Worm (Caenorhabditis elegans) whole organism, young adult: ENCODE results near the gene cdka-1.

Experiments
- B0261.1 ChIP-seq: sonication (generic microtip); optimal IDR thresholded peaks from 2 replicates; lab custom pipeline; 2016; ENCODE audit warnings: mild to moderate bottlenecking, missing genetic modification characterization, moderate library complexity, missing compliant biosample characterization
- C17E4.6 ChIP-seq: fragments of 200-800 bp; sonication (Bioruptor generic); IDR thresholded peaks from 2 replicates; pipeline ENCODE4 v1.3.6; 2022; ENCODE audit warnings: missing genetic modification reagents, missing genetic modification characterization, missing compliant biosample characterization
- D2030.7 ChIP-seq: fragments of 200-800 bp; sonication (Bioruptor generic); IDR thresholded peaks from 2 replicates; pipeline ENCODE4 v1.3.6; 2022; ENCODE audit warnings: missing genetic modification reagents, missing genetic modification characterization, missing compliant biosample characterization
- F10E7.11 ChIP-seq: sonication (generic microtip); optimal IDR thresholded peaks from 2 replicates; lab custom pipeline; 2017; ENCODE audit warnings: mild to moderate bottlenecking, missing genetic modification characterization, moderate library complexity, missing compliant biosample characterization
- F22D6.2 ChIP-seq: sonication (generic microtip); optimal IDR thresholded peaks from 2 replicates; lab custom pipeline; 2016; ENCODE audit warnings: mild to moderate bottlenecking, missing genetic modification characterization, missing compliant biosample characterization
- F55B11.4 ChIP-seq: sonication (generic microtip); optimal IDR thresholded peaks from 2 replicates; lab custom pipeline; 2016; ENCODE audit warnings: missing compliant biosample characterization, missing genetic modification characterization, borderline replicate concordance; ENCODE audit not compliant: insufficient read depth
- K12H6.12 ChIP-seq: fragments of 200-800 bp; sonication (Bioruptor generic); optimal IDR thresholded peaks from 2 replicates; lab custom pipeline; 2018; ENCODE audit warnings: mild to moderate bottlenecking, missing genetic modification characterization, missing compliant biosample characterization
- aptf-2 ChIP-seq: fragments of 200-800 bp; sonication (Bioruptor generic); conservative IDR thresholded peaks from 2 replicates; pipeline ENCODE4 v1.3.6; 2022; ENCODE audit warnings: missing genetic modification reagents, missing genetic modification characterization, missing compliant biosample characterization
- athp-1 ChIP-seq: sonication (generic microtip); optimal IDR thresholded peaks from 2 replicates; lab custom pipeline; 2017; ENCODE audit warnings: mild to moderate bottlenecking, missing genetic modification characterization, missing compliant biosample characterization
- bed-1 ChIP-seq: fragments of 200-800 bp; sonication (Bioruptor generic); IDR thresholded peaks from 2 replicates; pipeline ENCODE4 v1.3.6; 2022; ENCODE audit warnings: missing genetic modification reagents, missing genetic modification characterization, missing compliant biosample characterization
- cebp-1 ChIP-seq, 2 experiments: fragments of 200-800 bp in 1 of 2; sonication (Bioruptor generic) in 1 of 2; sonication (generic microtip) in 1 of 2; IDR thresholded peaks in 1 of 2; optimal IDR thresholded peaks in 1 of 2; 2 replicates each; pipeline versions ENCODE4 v1.3.6 to Lab custom; 2017 to 2022; ENCODE audit warnings: missing compliant biosample characterization in 2 of 2, missing genetic modification characterization in 2 of 2, mild to moderate bottlenecking in 1 of 2, missing genetic modification reagents in 1 of 2, moderate library complexity in 1 of 2
- ceh-27 ChIP-seq: fragments of 200-800 bp; sonication (Bioruptor generic); optimal IDR thresholded peaks from 2 replicates; lab custom pipeline; 2018; ENCODE audit warnings: mild to moderate bottlenecking, missing genetic modification characterization, moderate library complexity, missing compliant biosample characterization
- ceh-58 ChIP-seq: fragments of 200-800 bp; sonication (Bioruptor generic); IDR thresholded peaks from 2 replicates; pipeline ENCODE4 v1.3.6; 2022; ENCODE audit warnings: missing genetic modification characterization, missing compliant biosample characterization
- ceh-91 ChIP-seq: fragments of 200-800 bp; sonication (Bioruptor generic); IDR thresholded peaks from 2 replicates; pipeline ENCODE4 v1.3.6; 2022; ENCODE audit warnings: missing genetic modification reagents, missing genetic modification characterization, missing compliant biosample characterization
- die-1 ChIP-seq: sonication (generic microtip); optimal IDR thresholded peaks from 2 replicates; lab custom pipeline; 2016; ENCODE audit warnings: missing genotype, mild to moderate bottlenecking, missing genetic modification characterization, missing compliant biosample characterization
- dpff-1 ChIP-seq: sonication (generic microtip); optimal IDR thresholded peaks from 2 replicates; lab custom pipeline; 2017; ENCODE audit warnings: mild to moderate bottlenecking, missing genetic modification characterization, missing compliant biosample characterization
- dpl-1 ChIP-seq: fragments of 150-350 bp; optimal IDR thresholded peaks from 2 replicates; lab custom pipeline; 2014; ENCODE audit warnings: missing biosample characterization, missing genetic modification reagents, missing genetic modification characterization
- egl-44 ChIP-seq: fragments of 200-800 bp; sonication (Bioruptor generic); IDR thresholded peaks from 2 replicates; pipeline ENCODE4 v1.3.6; 2022; ENCODE audit warnings: missing genetic modification reagents, missing genetic modification characterization, missing compliant biosample characterization
- egrh-3 ChIP-seq: fragments of 200-800 bp; sonication (Bioruptor generic); IDR thresholded peaks from 2 replicates; pipeline ENCODE4 v1.3.6; 2022; ENCODE audit warnings: missing genetic modification reagents, missing genetic modification characterization, missing compliant biosample characterization
- ekl-4 ChIP-seq: fragments of 200-800 bp; sonication (Bioruptor generic); IDR thresholded peaks from 2 replicates; pipeline ENCODE4 v1.3.6; 2022; ENCODE audit warnings: missing genetic modification reagents, missing genetic modification characterization, missing compliant biosample characterization
- hlh-12 ChIP-seq: sonication (generic microtip); optimal IDR thresholded peaks from 2 replicates; lab custom pipeline; 2016; ENCODE audit warnings: missing genetic modification characterization, missing compliant biosample characterization
- hlh-26 ChIP-seq: fragments of 200-800 bp; sonication (Bioruptor generic); conservative IDR thresholded peaks from 2 replicates; pipeline ENCODE4 v1.3.6; 2022; ENCODE audit warnings: missing genetic modification reagents, missing genetic modification characterization, missing compliant biosample characterization
- lag-1 ChIP-seq: fragments of 200-800 bp; sonication (Bioruptor generic); IDR thresholded peaks from 2 replicates; pipeline ENCODE4 v1.3.6; 2022; ENCODE audit warnings: missing genetic modification reagents, missing genetic modification characterization, missing compliant biosample characterization
- let-526 ChIP-seq: fragments of 200-800 bp; sonication (Bioruptor generic); IDR thresholded peaks from 2 replicates; pipeline ENCODE4 v1.3.6; 2022; ENCODE audit warnings: missing genetic modification reagents, missing genetic modification characterization, missing compliant biosample characterization
- let-607 ChIP-seq, 2 experiments: fragments of 200-800 bp in 1 of 2; sonication (Bioruptor generic) in 1 of 2; sonication (generic microtip) in 1 of 2; optimal IDR thresholded peaks; 2 replicates each; lab custom pipeline; 2016 to 2018; ENCODE audit warnings: mild to moderate bottlenecking in 2 of 2, missing compliant biosample characterization in 2 of 2, missing genetic modification characterization in 2 of 2, moderate library complexity in 2 of 2, missing genotype in 1 of 2
- lin-26 ChIP-seq: fragments of 200-800 bp; sonication (Bioruptor generic); IDR thresholded peaks from 2 replicates; pipeline ENCODE4 v1.3.6; 2022; ENCODE audit warnings: missing genetic modification reagents, missing genetic modification characterization, missing compliant biosample characterization
- lin-35 ChIP-seq, 3 experiments: fragments of 150-350 bp in 2 of 3; sonication (generic microtip) in 1 of 3; optimal IDR thresholded peaks; 2 replicates each; lab custom pipeline; 2014 to 2018; ENCODE audit warnings: missing biosample characterization in 3 of 3, missing genetic modification characterization in 3 of 3, missing genetic modification reagents in 3 of 3
- lin-40 ChIP-seq: sonication (generic microtip); optimal IDR thresholded peaks from 2 replicates; lab custom pipeline; 2016; ENCODE audit warnings: missing genetic modification characterization, mild to moderate bottlenecking, missing compliant biosample characterization, missing genotype, missing genetic modification reagents
- lsl-1 ChIP-seq: fragments of 200-800 bp; sonication (Bioruptor generic); optimal IDR thresholded peaks from 2 replicates; lab custom pipeline; 2018; ENCODE audit warnings: mild to moderate bottlenecking, missing genetic modification characterization, moderate library complexity, missing compliant biosample characterization
- madf-10 ChIP-seq: sonication (generic microtip); optimal IDR thresholded peaks from 2 replicates; lab custom pipeline; 2016; ENCODE audit warnings: mild to moderate bottlenecking, missing genetic modification characterization, missing compliant biosample characterization
- mcd-1 ChIP-seq: fragments of 200-800 bp; sonication (Bioruptor generic); IDR thresholded peaks from 2 replicates; pipeline ENCODE4 v1.3.6; 2022; ENCODE audit warnings: missing genetic modification reagents, missing genetic modification characterization, missing compliant biosample characterization
- pbrm-1 ChIP-seq: fragments of 200-800 bp; sonication (Bioruptor generic); IDR thresholded peaks from 2 replicates; pipeline ENCODE4 v1.3.6; 2022; ENCODE audit warnings: missing genetic modification reagents, missing genetic modification characterization, missing compliant biosample characterization
- snpc-4 ChIP-seq, 5 experiments: fragments of 150-350 bp in 1 of 5; sonication (generic microtip) in 4 of 5; optimal IDR thresholded peaks; 2 replicates each; lab custom pipeline; 2014 to 2018; ENCODE audit warnings: missing genetic modification characterization in 5 of 5, missing biosample characterization in 3 of 5, antibody characterized with exemption in 2 of 5, mild to moderate bottlenecking in 2 of 5, missing compliant biosample characterization in 2 of 5, missing genotype in 2 of 5, moderate library complexity in 2 of 5, missing genetic modification reagents in 1 of 5
- tbp1 ChIP-seq: fragments of 200-800 bp; sonication (Bioruptor generic); optimal IDR thresholded peaks from 2 replicates; lab custom pipeline; 2018; ENCODE audit warnings: mild to moderate bottlenecking, missing genetic modification characterization, missing compliant biosample characterization
- tbx-9 ChIP-seq: sonication (generic microtip); optimal IDR thresholded peaks from 2 replicates; lab custom pipeline; 2016; ENCODE audit warnings: borderline replicate concordance, missing genetic modification characterization, inconsistent platforms, missing compliant biosample characterization
- unc-62 ChIP-seq: fragments of 150-350 bp; optimal IDR thresholded peaks from 2 replicates; lab custom pipeline; 2014; ENCODE audit warnings: missing biosample characterization, missing genetic modification reagents, missing genetic modification characterization
- ztf-25 ChIP-seq: fragments of 200-800 bp; sonication (Bioruptor generic); IDR thresholded peaks from 2 replicates; pipeline ENCODE4 v1.3.6; 2022; ENCODE audit warnings: missing genetic modification reagents, missing genetic modification characterization, missing compliant biosample characterization
- ztf-28 ChIP-seq: fragments of 200-800 bp; sonication (Bioruptor generic); IDR thresholded peaks from 2 replicates; pipeline ENCODE4 v1.3.6; 2022; ENCODE audit warnings: missing genetic modification reagents, missing genetic modification characterization, missing compliant biosample characterization

cdka-1 gene

ce11 chrIII:4653912-4654311 lies 4.7 kb upstream of the cdka-1 start (continued):
- TF ChIP-seq snpc-4 (GFP tag; optimal IDR thresholded peaks at IDR 0.05; lab: Kevin White, UChicago) (no peak), snpc-4 (tag; optimal IDR thresholded peaks at IDR 0.05; lab: Kevin White, UChicago) (no peak)
- TF ChIP-seq, all 124 proteins: peak for 17

ce11 chrIII:4655402-4655801 lies 3.2 kb upstream of the cdka-1 start, which contains the start of gene T23F11.2:
TSS of gene T23F11.2 (minus strand) at chrIII:4655502.
- TF ChIP-seq let-607 (tag; optimal IDR thresholded peaks at IDR 0.05; lab: Kevin White, UChicago) (no peak), unc-62 (GFP tag; lab: Kevin White, UChicago) (no peak), ztf-28 (no peak), aptf-2 (GFP tag; lab: Robert Waterston, UW) (no peak), athp-1 (no peak), lin-26 (no peak), let-526 (GFP tag; lab: Robert Waterston, UW) (no peak), hlh-12 (tag; lab: Kevin White, UChicago) (no peak), egl-44 (GFP tag; lab: Robert Waterston, UW) (no peak), lag-1 (GFP tag; lab: Robert Waterston, UW) (no peak), F10E7.11 (tag; lab: Kevin White, UChicago) (no peak), mcd-1 (no peak)

- TF ChIP-seq ztf-25 (GFP tag; lab: Robert Waterston, UW), result no peak
- TF ChIP-seq lin-40, result peak; percentile 13
- TF ChIP-seq tbp1 (GFP tag; lab: Kevin White, UChicago), result no peak
- TF ChIP-seq ekl-4 (GFP tag; lab: Robert Waterston, UW), result 0 out of 2 replicates have a peak, but pooled peaks have one; percentile 25
- no peak for TF ChIP-seq cebp-1 (GFP tag; IDR thresholded peaks at IDR 0.05; lab: Robert Waterston, UW)
- peak; percentile 39 for TF ChIP-seq cebp-1 (tag; optimal IDR thresholded peaks at IDR 0.05; lab: Kevin White, UChicago)
- no peak for TF ChIP-seq egrh-3 (GFP tag; lab: Robert Waterston, UW)
- TF ChIP-seq mcd-1, result peak; percentile 16; the same call in 1 of the 2 replicates
- peak in 1 of 3 experiments; percentile 51 for TF ChIP-seq lin-35 (GFP tag; optimal IDR thresholded peaks at IDR 0.05; lab: Kevin White, UChicago)
- peak; percentile 57 for TF ChIP-seq K12H6.12 (tag; lab: Kevin White, UChicago)
- no peak for TF ChIP-seq dpff-1 (tag; lab: Kevin White, UChicago)
- peak; percentile 41 for TF ChIP-seq ceh-27 (GFP tag; lab: Kevin White, UChicago)
These were observed 2.2 kb upstream of the cdka-1 start for ce11 chrIII:4656415-4656814.

ce11 chrIII:4657386-4657785 lies 1.2 kb upstream of the cdka-1 start:
- TF ChIP-seq hlh-26 (GFP tag; lab: Robert Waterston, UW) (no peak), tbx-9 (tag; lab: Kevin White, UChicago) (no peak), C17E4.6 (GFP tag; lab: Robert Waterston, UW) (no peak), die-1 (no peak), B0261.1 (tag; lab: Kevin White, UChicago) (no peak), D2030.7 (GFP tag; lab: Robert Waterston, UW) (no peak), mcd-1 (no peak), bed-1 (GFP tag; lab: Robert Waterston, UW) (no peak), dpl-1 (no peak), ztf-25 (GFP tag; lab: Robert Waterston, UW) (no peak), ceh-91 (GFP tag; lab: Robert Waterston, UW) (no peak), lin-26 (no peak), ceh-58 (GFP tag; lab: Robert Waterston, UW) (no peak), lsl-1 (no peak), F55B11.4 (tag; lab: Kevin White, UChicago) (no peak), pbrm-1 (GFP tag; lab: Robert Waterston, UW) (no peak), lin-35 (GFP tag; optimal IDR thresholded peaks at IDR 0.05; lab: Kevin White, UChicago) (no peak), madf-10 (tag; lab: Kevin White, UChicago) (no peak), F22D6.2 (tag; lab: Kevin White, UChicago) (no peak)
